Worm (Caenorhabditis elegans) whole organism, L4 larva: ENCODE results near the gene dhs-5.

Source experiments
- T20F7.1 ChIP-seq: fragments of 200-800 bp; sonication (Bioruptor generic); optimal IDR thresholded peaks from 2 replicates; lab custom pipeline; 2018; ENCODE audit warnings: mild to moderate bottlenecking, missing genetic modification characterization, missing compliant biosample characterization
- Y105C5A.15 ChIP-seq: fragments of 200-800 bp; sonication (Bioruptor generic); IDR thresholded peaks from 2 replicates; pipeline ENCODE4 v1.3.6; 2022; ENCODE audit warnings: missing genetic modification characterization, missing compliant biosample characterization
- Y75B8A.6 ChIP-seq: fragments of 200-800 bp; sonication (Bioruptor generic); IDR thresholded peaks from 2 replicates; pipeline ENCODE4 v1.3.6; 2022; ENCODE audit warnings: missing genetic modification reagents, missing genetic modification characterization, missing compliant biosample characterization
- ZK546.5 ChIP-seq, 2 experiments: sonication (generic microtip); optimal IDR thresholded peaks; 2 replicates each; lab custom pipeline; 2017; ENCODE audit warnings: missing biosample characterization in 2 of 2, missing genetic modification characterization in 2 of 2
- aha-1 ChIP-seq: fragments of 150-350 bp; peaks from one replicate; lab custom pipeline; 2014; ENCODE audit warnings: missing biosample characterization, missing genetic modification characterization
- aly-2 ChIP-seq: sonication (generic microtip); optimal IDR thresholded peaks from 2 replicates; lab custom pipeline; 2018; ENCODE audit warnings: missing biosample characterization, missing genetic modification characterization
- ama-1 ChIP-seq: fragments of 150-350 bp; optimal IDR thresholded peaks from 2 replicates; lab custom pipeline; 2014; ENCODE audit warnings: inconsistent platforms, mixed read lengths
- attf-4 ChIP-seq: sonication (generic microtip); optimal IDR thresholded peaks from 3 replicates; lab custom pipeline; 2017; ENCODE audit warnings: missing biosample characterization, missing genetic modification characterization
- ceh-28 ChIP-seq: fragments of 150-350 bp; optimal IDR thresholded peaks from 2 replicates; lab custom pipeline; 2014; ENCODE audit warnings: missing biosample characterization, missing genetic modification reagents, missing genetic modification characterization
- ceh-82 ChIP-seq: sonication (generic microtip); optimal IDR thresholded peaks from 2 replicates; lab custom pipeline; 2017; ENCODE audit warnings: missing biosample characterization, missing genetic modification characterization
- daf-16 ChIP-seq, 3 experiments: sonication (generic microtip); optimal IDR thresholded peaks; 2 replicates each; lab custom pipeline; 2016 to 2017; ENCODE audit warnings: missing genetic modification characterization in 3 of 3, missing genetic modification reagents in 3 of 3, mild to moderate bottlenecking in 2 of 3, missing compliant biosample characterization in 2 of 3, missing biosample characterization in 1 of 3, moderate library complexity in 1 of 3
- fkh-10 ChIP-seq: fragments of 150-350 bp; optimal IDR thresholded peaks from 2 replicates; lab custom pipeline; 2014; ENCODE audit warnings: missing biosample characterization, missing genetic modification reagents, missing genetic modification characterization
- mes-2 ChIP-seq: sonication (generic microtip); optimal IDR thresholded peaks from 2 replicates; lab custom pipeline; 2016; ENCODE audit warnings: missing genotype, mild to moderate bottlenecking, missing genetic modification characterization, missing compliant biosample characterization; ENCODE audit not compliant: poor library complexity, severe bottlenecking
- mxl-3 ChIP-seq: fragments of 200-800 bp; sonication (Bioruptor generic); optimal IDR thresholded peaks from 2 replicates; lab custom pipeline; 2018; ENCODE audit warnings: mild to moderate bottlenecking, missing genetic modification characterization, missing compliant biosample characterization
- nhr-111 ChIP-seq: fragments of 200-800 bp; sonication (Bioruptor generic); optimal IDR thresholded peaks from 2 replicates; lab custom pipeline; 2018; ENCODE audit warnings: mild to moderate bottlenecking, missing genetic modification characterization, missing compliant biosample characterization
- nhr-25 ChIP-seq: sonication (generic microtip); optimal IDR thresholded peaks from 2 replicates; lab custom pipeline; 2017; ENCODE audit warnings: missing genetic modification characterization, mild to moderate bottlenecking, missing compliant biosample characterization, antibody characterized with exemption, moderate library complexity, borderline replicate concordance; ENCODE audit not compliant: insufficient read depth
- nhr-28 ChIP-seq: fragments of 150-350 bp; optimal IDR thresholded peaks from 2 replicates; lab custom pipeline; 2014; ENCODE audit warnings: missing biosample characterization, missing genetic modification characterization
- nhr-41 ChIP-seq: fragments of 200-800 bp; sonication (Bioruptor generic); IDR thresholded peaks from 2 replicates; pipeline ENCODE4 v1.3.6; 2022; ENCODE audit warnings: missing genetic modification reagents, missing genetic modification characterization, missing compliant biosample characterization
- nhr-42 ChIP-seq: fragments of 200-800 bp; sonication (Bioruptor generic); IDR thresholded peaks from 2 replicates; pipeline ENCODE4 v1.3.6; 2022; ENCODE audit warnings: missing genetic modification characterization, missing compliant biosample characterization
- nhr-77 ChIP-seq: fragments of 150-350 bp; optimal IDR thresholded peaks from 2 replicates; lab custom pipeline; 2014; ENCODE audit warnings: missing biosample characterization, missing genetic modification characterization
- php-3 ChIP-seq: fragments of 200-800 bp; sonication (Bioruptor generic); IDR thresholded peaks from 2 replicates; pipeline ENCODE4 v1.3.6; 2022; ENCODE audit warnings: missing genetic modification reagents, missing genetic modification characterization, missing compliant biosample characterization
- sdz-12 ChIP-seq: fragments of 200-800 bp; sonication (Bioruptor generic); optimal IDR thresholded peaks from 2 replicates; lab custom pipeline; 2018; ENCODE audit warnings: mild to moderate bottlenecking, missing genetic modification characterization, missing compliant biosample characterization
- set-16 ChIP-seq: fragments of 200-800 bp; sonication (Bioruptor generic); IDR thresholded peaks from 2 replicates; pipeline ENCODE4 v1.3.6; 2022; ENCODE audit warnings: missing genetic modification reagents, missing genetic modification characterization, missing compliant biosample characterization
- snpc-4 ChIP-seq: fragments of 150-350 bp; optimal IDR thresholded peaks from 2 replicates; lab custom pipeline; 2014; ENCODE audit warnings: missing biosample characterization, missing genetic modification characterization
- unc-62 ChIP-seq, 3 experiments: fragments of 150-350 bp in 1 of 3; sonication (generic microtip); optimal IDR thresholded peaks in 2 of 3; peaks in 1 of 3; 1 replicate in 1 of 3; 2 replicates in 2 of 3; lab custom pipeline; 2014 to 2017; ENCODE audit warnings: missing biosample characterization in 3 of 3, missing genetic modification characterization in 3 of 3, missing genetic modification reagents in 3 of 3, missing genotype in 1 of 3
- zag-1 ChIP-seq: fragments of 150-350 bp; optimal IDR thresholded peaks from 2 replicates; lab custom pipeline; 2014; ENCODE audit warnings: missing biosample characterization, missing genetic modification characterization
- zfp-2 ChIP-seq: sonication (generic microtip); optimal IDR thresholded peaks from 2 replicates; lab custom pipeline; 2016; ENCODE audit warnings: mild to moderate bottlenecking, missing genetic modification characterization, missing compliant biosample characterization
- zfp-3 ChIP-seq: fragments of 200-800 bp; sonication (Bioruptor generic); conservative IDR thresholded peaks from 2 replicates; pipeline ENCODE4 v1.3.6; 2022; ENCODE audit warnings: missing genetic modification reagents, missing genetic modification characterization, missing compliant biosample characterization
- zip-11 ChIP-seq: fragments of 200-800 bp; sonication (Bioruptor generic); IDR thresholded peaks from 2 replicates; pipeline ENCODE4 v1.3.6; 2022; ENCODE audit warnings: missing genetic modification characterization, missing compliant biosample characterization
- ztf-11 ChIP-seq: fragments of 150-350 bp; optimal IDR thresholded peaks from 2 replicates; lab custom pipeline; 2014; ENCODE audit warnings: missing biosample characterization, missing genetic modification characterization

Gene dhs-5

ce11 chrII:5433069-5433468 lies 20.6 kb upstream of the dhs-5 start, which contains the start of gene srx-114:
Gene srx-114 (minus strand): TSS chrII:5433169.
- TF ChIP-seq mes-2: no peak
- no peak for TF ChIP-seq Y105C5A.15 (GFP tag; lab: Robert Waterston, UW)
- no peak for TF ChIP-seq nhr-25 (tag; lab: Kevin White, UChicago)
- no peak for TF ChIP-seq ztf-11 (tag; lab: Kevin White, UChicago)
- no peak for TF ChIP-seq nhr-42 (GFP tag; lab: Robert Waterston, UW)
- TF ChIP-seq zfp-2: no peak
- no peak for TF ChIP-seq sdz-12 (GFP tag; lab: Kevin White, UChicago)
- no peak for TF ChIP-seq Y75B8A.6 (GFP tag; lab: Robert Waterston, UW)

- no peak for TF ChIP-seq php-3 (GFP tag; lab: Robert Waterston, UW)
These were observed 16.8 kb upstream of the dhs-5 start, which contains the start of gene dct-5 for ce11 chrII:5436833-5437232. Gene dct-5 (minus strand): TSS chrII:5436933.

- TF ChIP-seq fkh-10 (GFP tag; lab: Kevin White, UChicago) (no peak), snpc-4 (no peak)
These were observed 16.1 kb upstream of the dhs-5 start, which contains the start of gene F07F6.1 for ce11 chrII:5437586-5437985. Gene F07F6.1 (plus strand): TSS chrII:5437886.

- no peak for TF ChIP-seq ama-1 (lab: Kevin White, UChicago)
- TF ChIP-seq zfp-2: no peak
- no peak for TF ChIP-seq nhr-111 (GFP tag; lab: Kevin White, UChicago)
- TF ChIP-seq zag-1: no peak
- no peak for TF ChIP-seq zfp-3 (GFP tag; lab: Robert Waterston, UW)
- TF ChIP-seq, all 104 proteins: peak for 0
These were observed 7.1 kb upstream of the dhs-5 start, which contains the start of gene nmr-1 for ce11 chrII:5446506-5446905. Gene nmr-1 (minus strand): TSS chrII:5446606.

- TF ChIP-seq nhr-77 (tag; lab: Kevin White, UChicago) (no peak), fkh-10 (GFP tag; lab: Kevin White, UChicago) (no peak), nhr-41 (GFP tag; lab: Robert Waterston, UW) (no peak), ceh-82 (tag; lab: Kevin White, UChicago) (no peak), aha-1 (no peak), attf-4 (tag; lab: Kevin White, UChicago) (no peak)
These were observed 6.3 kb upstream of the dhs-5 start, which contains the start of gene cex-1 for ce11 chrII:5447381-5447780. Gene cex-1 (plus strand): TSS chrII:5447681.

- TF ChIP-seq daf-16 (GFP tag; optimal IDR thresholded peaks at IDR 0.05; lab: Kevin White, UChicago) (peak in 1 of 2 experiments; percentile 87), daf-16 (tag; optimal IDR thresholded peaks at IDR 0.05; lab: Kevin White, UChicago) (no peak), set-16 (GFP tag; lab: Robert Waterston, UW) (no peak), mxl-3 (peak; percentile 52)
These were observed 4.4 kb upstream of the dhs-5 start for ce11 chrII:5449219-5449618.

- TF ChIP-seq T20F7.1 (GFP tag; lab: Kevin White, UChicago): no peak
- TF ChIP-seq set-16 (GFP tag; lab: Robert Waterston, UW): no peak
- no peak for TF ChIP-seq ZK546.5 (tag; optimal IDR thresholded peaks at IDR 0.05; lab: Kevin White, UChicago)
- no peak for TF ChIP-seq aly-2 (tag; lab: Kevin White, UChicago)
- no peak for TF ChIP-seq ceh-28
- TF ChIP-seq unc-62 (GFP tag; optimal IDR thresholded peaks at IDR 0.05 in 1 of 2; lab: Kevin White, UChicago): peak in 1 of 2 experiments; percentile 82
- no peak for TF ChIP-seq unc-62 (tag; optimal IDR thresholded peaks at IDR 0.05; lab: Kevin White, UChicago)
- TF ChIP-seq zip-11 (GFP tag; lab: Robert Waterston, UW): no peak
- TF ChIP-seq nhr-28: peak; percentile 79
- TF ChIP-seq, all 104 proteins: peak for 2
These were observed 4.0 kb upstream of the dhs-5 start for ce11 chrII:5449620-5450019.
